Worm (Caenorhabditis elegans) whole organism, L1 larva: ENCODE measurements around the gene str-209.

ENCODE experiments used
- C04F5.9 ChIP-seq: sonication (generic microtip); optimal IDR thresholded peaks from 2 replicates; lab custom pipeline; 2016; ENCODE audit warnings: missing genetic modification characterization, missing compliant biosample characterization
- Y116A8C.19 ChIP-seq: sonication (generic microtip); optimal IDR thresholded peaks from 2 replicates; lab custom pipeline; 2016; ENCODE audit warnings: missing compliant biosample characterization, missing genetic modification characterization, borderline replicate concordance
- ceh-8 ChIP-seq: fragments of 200-800 bp; sonication (Bioruptor generic); optimal IDR thresholded peaks from 2 replicates; lab custom pipeline; 2018; ENCODE audit warnings: mild to moderate bottlenecking, missing genetic modification characterization, moderate library complexity, missing compliant biosample characterization
- ceh-90 ChIP-seq: sonication (generic microtip); optimal IDR thresholded peaks from 2 replicates; lab custom pipeline; 2016; ENCODE audit warnings: missing genetic modification characterization, missing compliant biosample characterization
- dsc-1 ChIP-seq: sonication (generic microtip); optimal IDR thresholded peaks from 2 replicates; lab custom pipeline; 2016; ENCODE audit warnings: mild to moderate bottlenecking, missing genetic modification characterization, missing compliant biosample characterization
- efl-1 ChIP-seq, 4 experiments: fragments of 150-350 bp; optimal IDR thresholded peaks in 3 of 4; peaks in 1 of 4; 1 replicate in 1 of 4; 2 replicates in 3 of 4; lab custom pipeline; 2014; ENCODE audit warnings: missing biosample characterization in 2 of 4, missing genetic modification characterization in 2 of 4, missing genetic modification reagents in 2 of 4
- efl-3 ChIP-seq: fragments of 200-800 bp; sonication (Bioruptor generic); optimal IDR thresholded peaks from 2 replicates; lab custom pipeline; 2018; ENCODE audit warnings: mild to moderate bottlenecking, missing genetic modification characterization, missing compliant biosample characterization
- egl-13 ChIP-seq: sonication (generic microtip); optimal IDR thresholded peaks from 2 replicates; lab custom pipeline; 2016; ENCODE audit warnings: missing genotype, missing genetic modification reagents, missing genetic modification characterization, missing compliant biosample characterization
- elt-2 ChIP-seq: sonication (generic microtip); optimal IDR thresholded peaks from 2 replicates; lab custom pipeline; 2016; ENCODE audit warnings: missing genetic modification characterization, mild to moderate bottlenecking, inconsistent platforms, missing compliant biosample characterization, missing genetic modification reagents
- fkh-10 ChIP-seq: sonication (generic microtip); optimal IDR thresholded peaks from 2 replicates; lab custom pipeline; 2017; ENCODE audit warnings: missing biosample characterization, missing genetic modification reagents, missing genetic modification characterization
- fkh-8 ChIP-seq: sonication (generic microtip); optimal IDR thresholded peaks from 2 replicates; lab custom pipeline; 2016; ENCODE audit warnings: mild to moderate bottlenecking, missing genetic modification characterization, missing compliant biosample characterization
- irx-1 ChIP-seq: sonication (generic microtip); optimal IDR thresholded peaks from 2 replicates; lab custom pipeline; 2016; ENCODE audit warnings: missing genetic modification characterization, missing compliant biosample characterization
- lin-14 ChIP-seq: fragments of 200-800 bp; sonication (Bioruptor generic); optimal IDR thresholded peaks from 2 replicates; lab custom pipeline; 2018; ENCODE audit warnings: mild to moderate bottlenecking, missing genetic modification characterization, moderate library complexity, missing compliant biosample characterization
- lir-3 ChIP-seq: sonication (generic microtip); optimal IDR thresholded peaks from 2 replicates; lab custom pipeline; 2016; ENCODE audit warnings: mild to moderate bottlenecking, missing genetic modification characterization, moderate library complexity, missing compliant biosample characterization; ENCODE audit not compliant: poor library complexity
- lsy-2 ChIP-seq, 2 experiments: fragments of 150-350 bp; optimal IDR thresholded peaks; 2 replicates each; lab custom pipeline; 2014; ENCODE audit warnings: missing biosample characterization in 2 of 2, missing genetic modification characterization in 2 of 2
- mab-9 ChIP-seq: fragments of 200-800 bp; sonication (Bioruptor generic); IDR thresholded peaks from 2 replicates; pipeline ENCODE4 v1.3.6; 2022; ENCODE audit warnings: missing genetic modification reagents, missing genetic modification characterization, missing compliant biosample characterization
- nhr-237 ChIP-seq: fragments of 150-350 bp; optimal IDR thresholded peaks from 2 replicates; lab custom pipeline; 2014; ENCODE audit warnings: missing biosample characterization, missing genetic modification characterization
- nhr-47 ChIP-seq: sonication (generic microtip); optimal IDR thresholded peaks from 2 replicates; lab custom pipeline; 2016; ENCODE audit warnings: mild to moderate bottlenecking, missing genetic modification characterization, moderate library complexity, missing compliant biosample characterization
- nhr-76 ChIP-seq: sonication (generic microtip); optimal IDR thresholded peaks from 2 replicates; lab custom pipeline; 2017; ENCODE audit warnings: missing biosample characterization, missing genetic modification characterization
- nhr-85 ChIP-seq: sonication (generic microtip); peaks from one replicate; lab custom pipeline; 2016; ENCODE audit warnings: missing genetic modification characterization, inconsistent platforms, missing compliant biosample characterization
- pax-3 ChIP-seq: fragments of 200-800 bp; sonication (Bioruptor generic); optimal IDR thresholded peaks from 2 replicates; lab custom pipeline; 2018; ENCODE audit warnings: mild to moderate bottlenecking, missing genetic modification characterization, moderate library complexity, missing compliant biosample characterization
- pqm-1 ChIP-seq: sonication (generic microtip); optimal IDR thresholded peaks from 3 replicates; lab custom pipeline; 2017; ENCODE audit warnings: missing biosample characterization, missing genetic modification characterization
- skn-1 ChIP-seq: fragments of 150-350 bp; optimal IDR thresholded peaks from 2 replicates; lab custom pipeline; 2014; ENCODE audit warnings: missing biosample characterization, missing genetic modification characterization
- tlp-1 ChIP-seq: fragments of 150-350 bp; optimal IDR thresholded peaks from 2 replicates; lab custom pipeline; 2014; ENCODE audit warnings: missing biosample characterization, missing genetic modification characterization
- unc-130 ChIP-seq: fragments of 150-350 bp; optimal IDR thresholded peaks from 2 replicates; lab custom pipeline; 2017; ENCODE audit warnings: missing biosample characterization, missing genetic modification characterization, inconsistent platforms
- unc-62 ChIP-seq: fragments of 150-350 bp; optimal IDR thresholded peaks from 2 replicates; lab custom pipeline; 2014; ENCODE audit warnings: missing biosample characterization, missing genetic modification reagents, missing genetic modification characterization
- unc-86 ChIP-seq: sonication (generic microtip); optimal IDR thresholded peaks from 2 replicates; lab custom pipeline; 2016; ENCODE audit warnings: missing genetic modification characterization, missing compliant biosample characterization
- unc-98 ChIP-seq: fragments of 200-800 bp; sonication (Bioruptor generic); IDR thresholded peaks from 2 replicates; pipeline ENCODE4 v1.3.6; 2022; ENCODE audit warnings: missing genetic modification characterization, missing compliant biosample characterization
- vab-15 ChIP-seq: sonication (generic microtip); optimal IDR thresholded peaks from 2 replicates; lab custom pipeline; 2017; ENCODE audit warnings: missing genotype, mild to moderate bottlenecking, missing genetic modification characterization, missing compliant biosample characterization
- zag-1 ChIP-seq: fragments of 150-350 bp; optimal IDR thresholded peaks from 2 replicates; lab custom pipeline; 2014; ENCODE audit warnings: missing biosample characterization, missing genetic modification characterization
- zip-4 ChIP-seq: fragments of 200-800 bp; sonication (Bioruptor generic); optimal IDR thresholded peaks from 2 replicates; lab custom pipeline; 2018; ENCODE audit warnings: mild to moderate bottlenecking, missing genetic modification characterization, moderate library complexity, missing compliant biosample characterization
- ztf-11 ChIP-seq, 2 experiments: sonication (generic microtip); optimal IDR thresholded peaks; 2 replicates each; lab custom pipeline; 2016 to 2017; ENCODE audit warnings: missing genetic modification characterization in 2 of 2, missing biosample characterization in 1 of 2, missing compliant biosample characterization in 1 of 2
- ztf-4 ChIP-seq: fragments of 150-350 bp; optimal IDR thresholded peaks from 2 replicates; lab custom pipeline; 2014; ENCODE audit warnings: missing biosample characterization, missing genetic modification characterization

The str-209 gene

DNA sequence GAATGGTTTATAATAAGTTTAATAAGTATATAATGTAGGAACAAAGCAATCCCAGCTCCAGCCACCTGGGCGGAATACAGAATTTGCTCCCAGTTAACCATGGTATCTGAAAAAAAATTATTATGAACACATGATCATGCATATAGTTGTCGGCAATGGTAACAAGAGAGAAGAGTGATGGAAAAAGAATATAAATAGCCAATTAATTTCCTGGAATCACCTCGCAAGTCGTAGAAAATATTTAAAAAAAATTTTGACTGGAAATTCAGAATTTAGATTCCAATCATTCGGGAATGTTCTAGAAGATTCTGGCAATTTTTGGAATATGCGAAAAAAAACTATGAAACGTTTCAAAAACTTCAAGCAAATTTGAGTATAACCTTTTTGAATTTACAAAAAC lies 4.5 kb upstream of the str-209 start, which contains the start of gene str-211:
Gene str-211, minus strand, starts transcription at position 101 of the 400 bp plus-strand sequence.
- TF ChIP-seq unc-86 (no peak), lir-3 (tag; lab: Kevin White, UChicago) (no peak), ztf-11 (tag; optimal IDR thresholded peaks at IDR 0.05; lab: Kevin White, UChicago) (no peak), ceh-90 (tag; lab: Kevin White, UChicago) (no peak), nhr-76 (no peak), ztf-4 (no peak), unc-130 (no peak), fkh-10 (no peak), efl-3 (GFP tag; lab: Kevin White, UChicago) (no peak), Y116A8C.19 (tag; lab: Kevin White, UChicago) (no peak)

DNA sequence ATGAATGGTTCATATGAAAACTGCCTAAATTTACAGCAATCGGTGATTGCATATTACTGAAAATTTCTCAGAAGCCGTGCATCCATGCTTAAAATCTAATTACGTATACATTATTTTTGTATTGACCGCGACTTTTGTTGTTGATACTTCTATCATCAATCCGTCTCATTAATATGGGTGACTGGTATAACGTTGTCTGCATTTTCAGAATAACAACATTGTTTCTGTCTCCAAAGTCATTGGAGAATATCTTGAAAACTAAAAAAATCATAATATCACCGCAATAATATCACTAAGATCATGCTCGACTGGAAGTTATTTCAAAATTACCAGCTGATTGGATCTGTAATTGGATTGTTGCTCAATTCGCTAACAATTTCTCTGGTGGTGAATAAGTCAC lies 2.7 kb downstream of the str-209 start, which contains the start of gene str-207:
Gene str-207, plus strand, starts transcription at position 301 of the 400 bp plus-strand sequence.
- TF ChIP-seq egl-13, result no peak
- no peak for TF ChIP-seq dsc-1 (tag; lab: Kevin White, UChicago)
- TF ChIP-seq efl-1 (optimal IDR thresholded peaks at IDR 0.05; lab: Kevin White, UChicago), result no peak
- TF ChIP-seq efl-1 (GFP tag; optimal IDR thresholded peaks at IDR 0.05 in 1 of 2; lab: Kevin White, UChicago), result peak in 1 of 2 experiments; percentile 63
- TF ChIP-seq lsy-2 (tag; optimal IDR thresholded peaks at IDR 0.05; lab: Kevin White, UChicago), result no peak

- TF ChIP-seq efl-1 (optimal IDR thresholded peaks at IDR 0.05; lab: Kevin White, UChicago) (no peak), efl-1 (GFP tag; optimal IDR thresholded peaks at IDR 0.05 in 1 of 2; lab: Kevin White, UChicago) (peak in 1 of 2 experiments; percentile 4), irx-1 (tag; lab: Kevin White, UChicago) (no peak)
These were observed 7.8 kb downstream of the str-209 start, which contains the start of gene str-208 for ce11 chrV:4956529-4956928. Gene str-208, plus strand, starts transcription at chrV:4956829.

DNA sequence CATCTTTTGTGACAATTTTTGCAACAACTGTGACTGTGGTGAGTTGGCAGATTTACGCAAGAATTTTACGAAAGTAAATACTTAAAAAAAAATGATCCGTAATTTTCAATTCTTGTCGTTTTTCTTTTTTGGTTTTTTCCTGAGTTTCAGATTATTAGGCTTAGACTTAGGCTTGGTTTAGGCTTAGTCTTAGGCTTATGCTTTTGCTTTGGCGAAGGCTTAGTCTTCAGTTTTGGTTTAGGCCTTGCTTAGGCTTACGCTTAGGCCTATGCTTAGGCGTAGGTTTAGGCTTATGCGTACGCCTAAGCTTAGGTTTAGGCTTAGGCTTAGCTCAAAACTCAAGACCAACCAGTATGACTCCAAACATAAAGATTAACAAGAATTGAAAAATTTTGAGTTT lies 8.9 kb downstream of the str-209 start:
- no peak for TF ChIP-seq C04F5.9 (tag; lab: Kevin White, UChicago)
- TF ChIP-seq nhr-85 (tag; lab: Kevin White, UChicago), result no peak
- TF ChIP-seq unc-62 (GFP tag; lab: Kevin White, UChicago), result no peak
- no peak for TF ChIP-seq nhr-47 (tag; lab: Kevin White, UChicago)
- TF ChIP-seq vab-15, result no peak
- TF ChIP-seq dsc-1 (tag; lab: Kevin White, UChicago), result no peak
- no peak for TF ChIP-seq fkh-8 (tag; lab: Kevin White, UChicago)
- no peak for TF ChIP-seq tlp-1
- no peak for TF ChIP-seq unc-98 (GFP tag; lab: Robert Waterston, UW)
- TF ChIP-seq, all 84 proteins: peak for 0

DNA sequence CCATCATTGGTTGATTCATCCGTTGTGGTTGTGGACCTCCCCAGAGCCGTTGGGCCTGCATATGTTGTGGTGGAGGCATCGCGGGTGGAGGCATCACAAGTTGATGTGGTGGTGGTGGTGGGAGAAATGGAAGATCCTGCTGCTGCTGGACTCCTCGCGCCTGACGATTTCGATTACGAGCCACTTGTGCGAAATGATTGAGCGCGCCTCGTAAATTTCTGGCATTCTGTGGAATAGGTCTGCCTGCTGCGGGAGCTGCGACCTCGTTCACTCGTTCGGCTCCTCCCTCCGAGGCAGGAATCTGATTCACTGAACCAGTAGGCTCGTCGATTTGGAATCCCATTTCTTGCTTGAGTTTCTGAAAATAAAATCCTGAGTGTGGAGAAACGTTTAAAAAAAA lies 12.0 kb downstream of the str-209 start:
- TF ChIP-seq elt-2 (tag; lab: Kevin White, UChicago), result no peak
- TF ChIP-seq lsy-2 (tag; optimal IDR thresholded peaks at IDR 0.05; lab: Kevin White, UChicago), result no peak
- TF ChIP-seq unc-62 (GFP tag; lab: Kevin White, UChicago), result no peak
- TF ChIP-seq fkh-8 (tag; lab: Kevin White, UChicago), result no peak
- no peak for TF ChIP-seq skn-1 (tag; lab: Kevin White, UChicago)
- TF ChIP-seq C04F5.9 (tag; lab: Kevin White, UChicago), result no peak
- no peak for TF ChIP-seq lin-14 (GFP tag; lab: Kevin White, UChicago)
- TF ChIP-seq pax-3, result no peak
- TF ChIP-seq pqm-1 (tag; lab: Kevin White, UChicago), result no peak
- no peak for TF ChIP-seq nhr-85 (tag; lab: Kevin White, UChicago)
- TF ChIP-seq fkh-10, result no peak
- no peak for TF ChIP-seq mab-9 (GFP tag; lab: Robert Waterston, UW)
- no peak for TF ChIP-seq zag-1 (tag; lab: Kevin White, UChicago)
- TF ChIP-seq nhr-47 (tag; lab: Kevin White, UChicago), result no peak
- TF ChIP-seq zip-4 (GFP tag; lab: Kevin White, UChicago), result no peak
- no peak for TF ChIP-seq egl-13
- TF ChIP-seq nhr-237 (tag; lab: Kevin White, UChicago), result no peak
- no peak for TF ChIP-seq ceh-8 (GFP tag; lab: Kevin White, UChicago)
